Worm (Caenorhabditis elegans): ENCODE data around the gene F59E12.6.

The F59E12.6 gene

DNA sequence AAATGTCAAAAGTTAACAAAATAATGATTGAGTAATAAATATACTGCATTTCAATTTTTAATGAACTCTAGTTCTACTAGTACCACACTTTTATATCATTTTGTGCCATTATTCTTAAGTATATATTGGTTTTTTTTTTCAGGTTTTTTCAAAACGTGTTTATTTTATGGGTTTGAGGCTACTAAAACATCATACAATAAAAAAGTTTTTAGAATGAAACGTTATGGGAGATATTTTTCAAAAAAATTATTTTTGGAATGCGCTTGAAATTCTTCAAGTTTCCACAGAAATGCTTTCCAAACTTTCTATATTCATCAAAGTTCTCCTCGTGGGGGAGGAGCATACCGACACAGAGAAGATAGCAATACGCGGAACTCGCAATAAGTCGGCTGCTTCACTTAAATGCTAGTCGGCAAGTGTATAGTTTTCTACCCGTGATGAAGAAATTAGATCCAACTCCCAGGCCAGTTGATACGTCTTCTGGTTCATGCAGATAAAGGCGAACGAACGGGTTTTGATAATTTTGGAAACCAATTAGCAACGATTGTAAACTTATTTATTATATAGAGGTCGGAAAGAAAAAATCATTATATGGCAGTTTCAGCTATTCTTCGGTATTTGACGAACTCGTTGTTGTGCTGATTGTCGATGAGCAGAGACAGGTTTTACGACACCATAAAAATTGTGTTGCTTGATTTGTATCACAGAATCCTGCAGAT lies 31.3 kb downstream of the F59E12.6 start, which contains the start of gene C17G10.10:
Gene C17G10.10 (minus strand): TSS at position 51 of the 719 bp plus-strand sequence.
- TF ChIP-seq nhr-237 (tag; optimal IDR thresholded peaks at IDR 0.05) (no peak), skn-1 (tag; optimal IDR thresholded peaks at IDR 0.05) (peak; percentile 9), nhr-77 (tag; optimal IDR thresholded peaks at IDR 0.05) (peak; percentile 89), egl-27 (tag; optimal IDR thresholded peaks at IDR 0.05) (no peak), nhr-11 (tag; optimal IDR thresholded peaks at IDR 0.05) (no peak), jun-1 (tag; optimal IDR thresholded peaks at IDR 0.05) (peak; percentile 29), nhr-43 (tag; optimal IDR thresholded peaks at IDR 0.05; ENCODE audit: poor library complexity, severe bottlenecking) (peak; percentile 89), fos-1 (tag; optimal IDR thresholded peaks at IDR 0.05) (no peak), nhr-67 (tag; optimal IDR thresholded peaks at IDR 0.05) (no peak), sea-2 (GFP tag; optimal IDR thresholded peaks at IDR 0.05) (no peak), mdl-1 (tag; optimal IDR thresholded peaks at IDR 0.05) (peak; percentile 34), nhr-12 (tag; optimal IDR thresholded peaks at IDR 0.05) (peak; percentile 9), hmg-11 (tag; optimal IDR thresholded peaks at IDR 0.05) (peak; percentile 60), R02D3.7 (tag; optimal IDR thresholded peaks at IDR 0.05) (peak; percentile 10), unc-39 (tag; optimal IDR thresholded peaks at IDR 0.05) (no peak), aly-2 (tag; optimal IDR thresholded peaks at IDR 0.05) (no peak), mml-1 (tag; optimal IDR thresholded peaks at IDR 0.05) (no peak), nhr-25 (tag; optimal IDR thresholded peaks at IDR 0.05) (peak; percentile 82), pqm-1 (tag; optimal IDR thresholded peaks at IDR 0.05) (peak; percentile 55), ceh-82 (tag; optimal IDR thresholded peaks at IDR 0.05) (peak; percentile 60), elt-2 (tag; optimal IDR thresholded peaks at IDR 0.05) (peak; percentile 83), daf-12 (tag; optimal IDR thresholded peaks at IDR 0.05) (no peak), unc-62 (GFP tag; optimal IDR thresholded peaks at IDR 0.05) (no peak), ama-1 (optimal IDR thresholded peaks at IDR 0.05) (peak; percentile 93), elt-1 (tag; optimal IDR thresholded peaks at IDR 0.05) (no peak), egl-5 (tag; optimal IDR thresholded peaks at IDR 0.05) (peak; percentile 54), tbx-2 (tag; optimal IDR thresholded peaks at IDR 0.05) (peak; percentile 33), ztf-4 (tag; optimal IDR thresholded peaks at IDR 0.05) (no peak), elt-3 (tag; optimal IDR thresholded peaks at IDR 0.05) (peak in 1 of 3 experiments; percentile 30), ZK546.5 (tag; optimal IDR thresholded peaks at IDR 0.05) (no peak), eor-1 (tag; optimal IDR thresholded peaks at IDR 0.05) (no peak), nhr-76 (tag; optimal IDR thresholded peaks at IDR 0.05) (no peak), zag-1 (tag; optimal IDR thresholded peaks at IDR 0.05) (no peak), fkh-10 (GFP tag; optimal IDR thresholded peaks at IDR 0.05) (no peak), nfya-1 (tag; optimal IDR thresholded peaks at IDR 0.05; ENCODE audit: insufficient read depth) (peak; percentile 75), lin-39 (tag; optimal IDR thresholded peaks at IDR 0.05) (peak; percentile 38), pha-4 (tag; optimal IDR thresholded peaks at IDR 0.05) (peak; percentile 49), ceh-28 (tag; optimal IDR thresholded peaks at IDR 0.05) (peak; percentile 47), snpc-4 (tag; optimal IDR thresholded peaks at IDR 0.05) (peak; percentile 99), ceh-9 (tag; optimal IDR thresholded peaks at IDR 0.05) (no peak), ceh-16 (tag; optimal IDR thresholded peaks at IDR 0.05) (no peak), ztf-11 (tag; optimal IDR thresholded peaks at IDR 0.05) (no peak), lin-15B (tag; optimal IDR thresholded peaks at IDR 0.05) (peak; percentile 60), nhr-23 (tag; optimal IDR thresholded peaks at IDR 0.05) (peak; percentile 84), lsy-12 (tag; optimal IDR thresholded peaks at IDR 0.05) (peak; percentile 61), nhr-28 (tag; optimal IDR thresholded peaks at IDR 0.05) (peak; percentile 30), fkh-2 (tag; optimal IDR thresholded peaks at IDR 0.05) (no peak)
